Worm (Caenorhabditis elegans): ENCODE measurements around the gene ugt-67.

- TF ChIP-seq flt-1 (GFP tag; IDR thresholded peaks at IDR 0.05) (no peak), ref-1 (GFP tag; conservative IDR thresholded peaks at IDR 0.05) (no peak), cog-1 (tag; optimal IDR thresholded peaks at IDR 0.05) (no peak), med-1 (GFP tag; optimal IDR thresholded peaks at IDR 0.05; ENCODE audit: insufficient read depth) (no peak), klf-2 (GFP tag; conservative IDR thresholded peaks at IDR 0.05) (no peak), ztf-29 (GFP tag; IDR thresholded peaks at IDR 0.05) (no peak), T22C8.4 (GFP tag; IDR thresholded peaks at IDR 0.05) (no peak), tab-1 (GFP tag; IDR thresholded peaks at IDR 0.05) (no peak)
Observed at ce11 chrV:4865364-4865763, 35.8 kb upstream of the ugt-67 start, which contains the start of gene srd-32.

Measured in whole organism, midembryonic.